Worm (Caenorhabditis elegans) whole organism, L3 larva: ENCODE data around the gene K12H4.5.

Experiments used
- egl-5 ChIP-seq: fragments of 150-350 bp; optimal IDR thresholded peaks from 2 replicates; lab custom pipeline; 2017; ENCODE audit warnings: missing biosample characterization, missing genetic modification reagents, missing genetic modification characterization, inconsistent platforms
- nfya-1 ChIP-seq: sonication (generic microtip); optimal IDR thresholded peaks from 2 replicates; lab custom pipeline; 2017; ENCODE audit warnings: missing genetic modification characterization, mild to moderate bottlenecking, missing compliant biosample characterization, antibody characterized with exemption, moderate library complexity; ENCODE audit not compliant: insufficient read depth
- nhr-25 ChIP-seq: sonication (generic microtip); optimal IDR thresholded peaks from 2 replicates; lab custom pipeline; 2017; ENCODE audit warnings: missing biosample characterization, missing genetic modification characterization
- nhr-77 ChIP-seq: fragments of 150-350 bp; optimal IDR thresholded peaks from 2 replicates; lab custom pipeline; 2014; ENCODE audit warnings: missing biosample characterization, missing genetic modification characterization
- pqm-1 ChIP-seq: fragments of 150-350 bp; optimal IDR thresholded peaks from 2 replicates; lab custom pipeline; 2017; ENCODE audit warnings: missing biosample characterization, missing genetic modification characterization, inconsistent platforms
- snpc-4 ChIP-seq: fragments of 150-350 bp; optimal IDR thresholded peaks from 2 replicates; lab custom pipeline; 2014; ENCODE audit warnings: missing biosample characterization, missing genetic modification characterization

DNA sequence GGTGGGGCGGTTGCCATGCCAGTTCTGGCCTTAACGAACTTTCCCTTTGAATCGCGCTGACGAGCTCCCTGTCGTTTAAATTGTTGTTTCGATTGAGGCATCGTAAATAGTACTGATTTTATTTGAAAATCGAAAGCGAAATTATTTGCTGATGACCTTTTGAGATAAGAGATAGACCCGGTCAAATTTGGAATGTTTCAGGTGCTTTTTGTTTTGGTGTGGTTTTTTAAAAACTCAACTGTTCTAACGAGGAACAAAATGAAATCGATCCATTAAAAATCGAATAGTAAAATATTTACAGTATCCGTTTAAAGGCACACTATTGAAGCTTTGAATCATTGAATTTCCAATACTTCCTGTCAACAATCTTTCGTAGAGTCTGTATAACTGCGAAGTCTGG, 1.5 kb upstream of the K12H4.5 start, which contains the start of gene K12H4.6:
- TF ChIP-seq nhr-25 (tag; lab: Kevin White, UChicago) (no peak), nhr-77 (no peak), nfya-1 (tag; lab: Kevin White, UChicago) (no peak), snpc-4 (tag; lab: Kevin White, UChicago) (no peak), egl-5 (tag; lab: Kevin White, UChicago) (no peak), pqm-1 (tag; lab: Kevin White, UChicago) (no peak)
